In genomic region chrII:8131413-8131966, ce11 we compare ENCODE assay signal across 6 worm cellular contexts.
TF ChIP-seq lines count a peak whose summit lies in the region.

No protein-coding gene starts in this region.

TF ChIP-seq in whole organism, L1 larva, 84 proteins besides CTCF, POLR2A, EP300 and RAD21 (continued from another document and continues in another):
- TF ChIP-seq Y116A8C.19 (tag; optimal IDR thresholded peaks at IDR 0.05; lab: Kevin White, UChicago; ENCODE audit: borderline replicate concordance) (no peak), swsn-7 (tag; optimal IDR thresholded peaks at IDR 0.05; lab: Kevin White, UChicago) (peak; percentile 42), ztf-4 (tag; optimal IDR thresholded peaks at IDR 0.05; lab: Kevin White, UChicago) (peak; percentile 48), mep-1 (tag; optimal IDR thresholded peaks at IDR 0.05; lab: Kevin White, UChicago) (peak; percentile 32), nhr-77 (tag; optimal IDR thresholded peaks at IDR 0.05; lab: Kevin White, UChicago) (peak; percentile 68), fkh-8 (tag; optimal IDR thresholded peaks at IDR 0.05; lab: Kevin White, UChicago) (peak; percentile 79), mab-9 (GFP tag; IDR thresholded peaks at IDR 0.05; lab: Robert Waterston, UW) (no peak), dpl-1 (GFP tag; optimal IDR thresholded peaks at IDR 0.05; lab: Kevin White, UChicago) (peak; percentile 44 to 61 (median 51)), fkh-4 (tag; optimal IDR thresholded peaks at IDR 0.05; lab: Kevin White, UChicago; ENCODE audit: borderline replicate concordance) (no peak), lin-13 (GFP tag; optimal IDR thresholded peaks at IDR 0.05; lab: Kevin White, UChicago) (peak; percentile 63), lir-3 (tag; optimal IDR thresholded peaks at IDR 0.05; lab: Kevin White, UChicago; ENCODE audit: poor library complexity) (no peak), ceh-90 (tag; optimal IDR thresholded peaks at IDR 0.05; lab: Kevin White, UChicago) (no peak), tbx-2 (tag; optimal IDR thresholded peaks at IDR 0.05; lab: Kevin White, UChicago) (peak; percentile 26), ceh-88 (GFP tag; IDR thresholded peaks at IDR 0.05; lab: Robert Waterston, UW) (no peak), snu-23 (GFP tag; optimal IDR thresholded peaks at IDR 0.05; lab: Kevin White, UChicago) (peak; percentile 73), sptf-1 (tag; optimal IDR thresholded peaks at IDR 0.05; lab: Kevin White, UChicago) (no peak), grh-1 (GFP tag; IDR thresholded peaks at IDR 0.05; lab: Robert Waterston, UW) (peak; percentile 96), C16A3.4 (tag; optimal IDR thresholded peaks at IDR 0.05; lab: Kevin White, UChicago) (no peak), nhr-90 (tag; optimal IDR thresholded peaks at IDR 0.05; lab: Kevin White, UChicago; ENCODE audit: poor library complexity) (peak; percentile 41), blmp-1 (tag; optimal IDR thresholded peaks at IDR 0.05; lab: Kevin White, UChicago) (peak; percentile 82), snpc-4 (tag; optimal IDR thresholded peaks at IDR 0.05; lab: Kevin White, UChicago) (no peak)

TF ChIP-seq in whole organism, L2 larva, 48 proteins besides CTCF, POLR2A, EP300 and RAD21 (continued from another document):
- TF ChIP-seq zag-1 (tag; optimal IDR thresholded peaks at IDR 0.05; lab: Kevin White, UChicago) (peak; percentile 90), nhr-21 (tag; optimal IDR thresholded peaks at IDR 0.05; lab: Kevin White, UChicago) (no peak), sma-3 (GFP tag; optimal IDR thresholded peaks at IDR 0.05; lab: Kevin White, UChicago) (peak; percentile 60), egl-27 (tag; optimal IDR thresholded peaks at IDR 0.05; lab: Kevin White, UChicago) (peak; percentile 49), blmp-1 (tag; optimal IDR thresholded peaks at IDR 0.05; lab: Kevin White, UChicago; ENCODE audit: insufficient read depth) (peak; percentile 27), Y55F3AM.14 (GFP tag; optimal IDR thresholded peaks at IDR 0.05; lab: Kevin White, UChicago) (peak; percentile 57), ama-1 (optimal IDR thresholded peaks at IDR 0.05; lab: Kevin White, UChicago) (peak; percentile 10), crh-2 (tag; optimal IDR thresholded peaks at IDR 0.05; lab: Kevin White, UChicago) (peak; percentile 44), unc-55 (GFP tag; optimal IDR thresholded peaks at IDR 0.05; lab: Kevin White, UChicago) (peak; percentile 76), lsy-2 (tag; optimal IDR thresholded peaks at IDR 0.05; lab: Kevin White, UChicago) (peak; percentile 44 to 78), C34F6.9 (tag; optimal IDR thresholded peaks at IDR 0.05; lab: Kevin White, UChicago) (peak; percentile 52), nhr-129 (tag; optimal IDR thresholded peaks at IDR 0.05; lab: Kevin White, UChicago) (peak; percentile 39)

TF ChIP-seq in whole organism, L3 larva, 47 proteins besides CTCF, POLR2A, EP300 and RAD21 (continued from another document and continues in another):
- TF ChIP-seq skn-1 (tag; optimal IDR thresholded peaks at IDR 0.05; lab: Kevin White, UChicago) (no peak), egl-27 (tag; optimal IDR thresholded peaks at IDR 0.05; lab: Kevin White, UChicago) (no peak), nhr-76 (tag; optimal IDR thresholded peaks at IDR 0.05; lab: Kevin White, UChicago) (no peak), daf-12 (tag; optimal IDR thresholded peaks at IDR 0.05; lab: Kevin White, UChicago) (no peak), ama-1 (optimal IDR thresholded peaks at IDR 0.05; lab: Kevin White, UChicago) (peak; percentile 23), ztf-11 (tag; optimal IDR thresholded peaks at IDR 0.05; lab: Kevin White, UChicago) (no peak), snpc-4 (tag; optimal IDR thresholded peaks at IDR 0.05; lab: Kevin White, UChicago) (peak; percentile 21), sea-2 (GFP tag; optimal IDR thresholded peaks at IDR 0.05; lab: Kevin White, UChicago) (no peak), elt-3 (tag; optimal IDR thresholded peaks at IDR 0.05; lab: Kevin White, UChicago) (peak in 1 of 3 experiments; percentile 23), pqm-1 (tag; optimal IDR thresholded peaks at IDR 0.05; lab: Kevin White, UChicago) (no peak), fos-1 (tag; optimal IDR thresholded peaks at IDR 0.05; lab: Kevin White, UChicago) (no peak), zag-1 (tag; optimal IDR thresholded peaks at IDR 0.05; lab: Kevin White, UChicago) (no peak), elt-1 (tag; optimal IDR thresholded peaks at IDR 0.05; lab: Kevin White, UChicago) (no peak), ztf-4 (tag; optimal IDR thresholded peaks at IDR 0.05; lab: Kevin White, UChicago) (no peak), tbx-2 (tag; optimal IDR thresholded peaks at IDR 0.05; lab: Kevin White, UChicago) (peak; percentile 53), nfya-1 (tag; optimal IDR thresholded peaks at IDR 0.05; lab: Kevin White, UChicago; ENCODE audit: insufficient read depth) (peak; percentile 88), nhr-23 (tag; optimal IDR thresholded peaks at IDR 0.05; lab: Kevin White, UChicago) (peak; percentile 45), mml-1 (tag; optimal IDR thresholded peaks at IDR 0.05; lab: Kevin White, UChicago) (no peak), nhr-25 (tag; optimal IDR thresholded peaks at IDR 0.05; lab: Kevin White, UChicago) (peak; percentile 93), aly-2 (tag; optimal IDR thresholded peaks at IDR 0.05; lab: Kevin White, UChicago) (no peak), hmg-11 (tag; optimal IDR thresholded peaks at IDR 0.05; lab: Kevin White, UChicago) (peak; percentile 79), jun-1 (tag; optimal IDR thresholded peaks at IDR 0.05; lab: Kevin White, UChicago) (peak; percentile 5), lin-15B (tag; optimal IDR thresholded peaks at IDR 0.05; lab: Kevin White, UChicago) (peak; percentile 8), ceh-28 (tag; optimal IDR thresholded peaks at IDR 0.05; lab: Kevin White, UChicago) (peak; percentile 55), nhr-43 (tag; optimal IDR thresholded peaks at IDR 0.05; lab: Kevin White, UChicago; ENCODE audit: poor library complexity, severe bottlenecking) (peak; percentile 24), egl-5 (tag; optimal IDR thresholded peaks at IDR 0.05; lab: Kevin White, UChicago) (peak; percentile 60)

TF ChIP-seq in whole organism, L4 larva, 104 proteins besides CTCF, POLR2A, EP300 and RAD21 (continued from another document and continues in another):
- no peak for TF ChIP-seq daf-8 (GFP tag; IDR thresholded peaks at IDR 0.05; lab: Robert Waterston, UW)
- no peak; the same call in 1 of the 2 replicates for TF ChIP-seq T26A8.4 (GFP tag; IDR thresholded peaks at IDR 0.05; lab: Robert Waterston, UW)
- no peak for TF ChIP-seq Y48G9A.11 (GFP tag; IDR thresholded peaks at IDR 0.05; lab: Robert Waterston, UW)
- peak; percentile 16 for TF ChIP-seq nhr-77 (tag; optimal IDR thresholded peaks at IDR 0.05; lab: Kevin White, UChicago)
- TF ChIP-seq unc-39 (tag; optimal IDR thresholded peaks at IDR 0.05; lab: Kevin White, UChicago): no peak
- peak; percentile 25 for TF ChIP-seq mep-1 (tag; optimal IDR thresholded peaks at IDR 0.05; lab: Kevin White, UChicago)
- TF ChIP-seq vab-7 (GFP tag; IDR thresholded peaks at IDR 0.05; lab: Robert Waterston, UW): no peak
- TF ChIP-seq Y5F2A.4 (GFP tag; optimal IDR thresholded peaks at IDR 0.05; lab: Kevin White, UChicago): no peak
- no peak for TF ChIP-seq lin-15B (tag; optimal IDR thresholded peaks at IDR 0.05; lab: Kevin White, UChicago)
- TF ChIP-seq unc-62 (GFP tag; optimal IDR thresholded peaks at IDR 0.05 in 1 of 2; lab: Kevin White, UChicago): peak in 1 of 2 experiments; percentile 51
- no peak for TF ChIP-seq unc-62 (tag; optimal IDR thresholded peaks at IDR 0.05; lab: Kevin White, UChicago)
- no peak for TF ChIP-seq lin-39 (tag; optimal IDR thresholded peaks at IDR 0.05; lab: Kevin White, UChicago)
- TF ChIP-seq nhr-48 (tag; optimal IDR thresholded peaks at IDR 0.05; lab: Kevin White, UChicago): no peak
- peak; percentile 67 for TF ChIP-seq fkh-10 (GFP tag; optimal IDR thresholded peaks at IDR 0.05; lab: Kevin White, UChicago)
- no peak for TF ChIP-seq arid-1 (GFP tag; conservative IDR thresholded peaks at IDR 0.05; lab: Robert Waterston, UW)
- TF ChIP-seq set-16 (GFP tag; IDR thresholded peaks at IDR 0.05; lab: Robert Waterston, UW): peak; percentile 69
- TF ChIP-seq hlh-30 (tag; optimal IDR thresholded peaks at IDR 0.05; lab: Kevin White, UChicago; ENCODE audit: insufficient read depth): peak; percentile 54
- TF ChIP-seq rbr-2 (tag; optimal IDR thresholded peaks at IDR 0.05; lab: Kevin White, UChicago): peak; percentile 81
- peak; percentile 24 for TF ChIP-seq dve-1 (tag; optimal IDR thresholded peaks at IDR 0.05; lab: Kevin White, UChicago; ENCODE audit: insufficient read depth)
- TF ChIP-seq egl-43 (GFP tag; IDR thresholded peaks at IDR 0.05; lab: Robert Waterston, UW): peak; percentile 80
- no peak for TF ChIP-seq ceh-44 (GFP tag; IDR thresholded peaks at IDR 0.05; lab: Robert Waterston, UW)
- TF ChIP-seq nhr-28 (tag; optimal IDR thresholded peaks at IDR 0.05; lab: Kevin White, UChicago): no peak
- TF ChIP-seq mdt-29 (GFP tag; IDR thresholded peaks at IDR 0.05; lab: Robert Waterston, UW): no peak
- TF ChIP-seq pha-4 (GFP tag; IDR thresholded peaks at IDR 0.05; lab: Robert Waterston, UW): no peak
- TF ChIP-seq pha-4 (tag; optimal IDR thresholded peaks at IDR 0.05; lab: Kevin White, UChicago): no peak
- peak; percentile 57 for TF ChIP-seq nhr-42 (GFP tag; IDR thresholded peaks at IDR 0.05; lab: Robert Waterston, UW)
- no peak for TF ChIP-seq F10B5.3 (tag; optimal IDR thresholded peaks at IDR 0.05; lab: Kevin White, UChicago)

TF ChIP-seq in whole organism, late embryonic, 69 proteins besides CTCF, POLR2A, EP300 and RAD21 (continued from another document and continues in another):
- TF ChIP-seq pax-1 (tag; optimal IDR thresholded peaks at IDR 0.05; lab: Kevin White, UChicago) (no peak), ceh-24 (tag; optimal IDR thresholded peaks at IDR 0.05; lab: Kevin White, UChicago) (no peak), ceh-6 (GFP tag; optimal IDR thresholded peaks at IDR 0.05; lab: Kevin White, UChicago) (peak; percentile 35), ceh-19 (GFP tag; optimal IDR thresholded peaks at IDR 0.05; lab: Kevin White, UChicago) (no peak), ceh-9 (tag; optimal IDR thresholded peaks at IDR 0.05; lab: Kevin White, UChicago) (no peak), zip-5 (tag; optimal IDR thresholded peaks at IDR 0.05; lab: Kevin White, UChicago) (no peak), nhr-11 (tag; optimal IDR thresholded peaks at IDR 0.05; lab: Kevin White, UChicago) (no peak), nhr-232 (tag; optimal IDR thresholded peaks at IDR 0.05; lab: Kevin White, UChicago) (no peak), mec-3 (tag; optimal IDR thresholded peaks at IDR 0.05; lab: Kevin White, UChicago; ENCODE audit: borderline replicate concordance) (no peak), ceh-18 (tag; optimal IDR thresholded peaks at IDR 0.05; lab: Kevin White, UChicago) (peak; percentile 5), lim-6 (tag; optimal IDR thresholded peaks at IDR 0.05; lab: Kevin White, UChicago) (no peak), ztf-16 (tag; optimal IDR thresholded peaks at IDR 0.05; lab: Kevin White, UChicago) (no peak), unc-3 (GFP tag; conservative IDR thresholded peaks at IDR 0.05; lab: Robert Waterston, UW) (no peak), unc-3 (tag; optimal IDR thresholded peaks at IDR 0.05; lab: Kevin White, UChicago) (no peak), elt-2 (tag; optimal IDR thresholded peaks at IDR 0.05; lab: Kevin White, UChicago) (no peak), fax-1 (tag; optimal IDR thresholded peaks at IDR 0.05; lab: Kevin White, UChicago) (no peak), C08G9.2 (tag; optimal IDR thresholded peaks at IDR 0.05; lab: Kevin White, UChicago) (no peak), T23F11.4 (GFP tag; optimal IDR thresholded peaks at IDR 0.05; lab: Kevin White, UChicago) (no peak), hlh-8 (tag; optimal IDR thresholded peaks at IDR 0.05; lab: Kevin White, UChicago) (no peak), K02D7.2 (tag; optimal IDR thresholded peaks at IDR 0.05; lab: Kevin White, UChicago) (no peak), elt-4 (tag; optimal IDR thresholded peaks at IDR 0.05; lab: Kevin White, UChicago) (peak; percentile 43), nfya-1 (tag; optimal IDR thresholded peaks at IDR 0.05; lab: Kevin White, UChicago) (peak; percentile 16), unc-42 (tag; optimal IDR thresholded peaks at IDR 0.05; lab: Kevin White, UChicago) (peak; percentile 8), ref-2 (tag; optimal IDR thresholded peaks at IDR 0.05; lab: Kevin White, UChicago) (no peak), ceh-2 (tag; optimal IDR thresholded peaks at IDR 0.05; lab: Kevin White, UChicago) (no peak), ceh-31 (tag; optimal IDR thresholded peaks at IDR 0.05; lab: Kevin White, UChicago) (no peak), sox-4 (tag; optimal IDR thresholded peaks at IDR 0.05; lab: Kevin White, UChicago) (no peak), pros-1 (tag; optimal IDR thresholded peaks at IDR 0.05; lab: Kevin White, UChicago) (no peak), unc-86 (tag; optimal IDR thresholded peaks at IDR 0.05; lab: Kevin White, UChicago) (no peak), sdc-2 (tag; optimal IDR thresholded peaks at IDR 0.05; lab: Kevin White, UChicago) (no peak)

TF ChIP-seq in whole organism, young adult, 124 proteins besides CTCF, POLR2A, EP300 and RAD21 (continued from another document):
- TF ChIP-seq athp-1 (tag; optimal IDR thresholded peaks at IDR 0.05; lab: Kevin White, UChicago): no peak
- no peak for TF ChIP-seq ztf-28 (GFP tag; IDR thresholded peaks at IDR 0.05; lab: Robert Waterston, UW)
- no peak for TF ChIP-seq C06A6.2 (GFP tag; conservative IDR thresholded peaks at IDR 0.05; lab: Robert Waterston, UW)
- TF ChIP-seq let-526 (GFP tag; IDR thresholded peaks at IDR 0.05; lab: Robert Waterston, UW): no peak
- TF ChIP-seq nhr-27 (tag; optimal IDR thresholded peaks at IDR 0.05; lab: Kevin White, UChicago): peak; percentile 20
- peak; percentile 80 for TF ChIP-seq zfh-2 (GFP tag; conservative IDR thresholded peaks at IDR 0.05; lab: Robert Waterston, UW)
- TF ChIP-seq somi-1 (GFP tag; optimal IDR thresholded peaks at IDR 0.05; lab: Kevin White, UChicago): no peak
- TF ChIP-seq egl-44 (GFP tag; IDR thresholded peaks at IDR 0.05; lab: Robert Waterston, UW): 0 out of 2 replicates have a peak, but pooled peaks have one; percentile 20
- TF ChIP-seq dpff-1 (tag; optimal IDR thresholded peaks at IDR 0.05; lab: Kevin White, UChicago): no peak
- no peak for TF ChIP-seq rec-8 (tag; optimal IDR thresholded peaks at IDR 0.05; lab: Kevin White, UChicago)
- TF ChIP-seq attf-3 (GFP tag; conservative IDR thresholded peaks at IDR 0.05; lab: Robert Waterston, UW): peak; percentile 54; the same call in 1 of the 2 replicates
- no peak for TF ChIP-seq nfya-2 (GFP tag; IDR thresholded peaks at IDR 0.05; lab: Robert Waterston, UW)
- TF ChIP-seq fkh-3 (tag; optimal IDR thresholded peaks at IDR 0.05; lab: Kevin White, UChicago): no peak
- TF ChIP-seq lin-35 (GFP tag; optimal IDR thresholded peaks at IDR 0.05; lab: Kevin White, UChicago): peak in 1 of 3 experiments; percentile 29
- no peak for TF ChIP-seq mcd-1 (GFP tag; IDR thresholded peaks at IDR 0.05; lab: Robert Waterston, UW)
- TF ChIP-seq unc-130 (GFP tag; optimal IDR thresholded peaks at IDR 0.05; lab: Kevin White, UChicago): no peak
- no peak for TF ChIP-seq cebp-1 (GFP tag; IDR thresholded peaks at IDR 0.05; lab: Robert Waterston, UW)
- TF ChIP-seq cebp-1 (tag; optimal IDR thresholded peaks at IDR 0.05; lab: Kevin White, UChicago): peak; percentile 51
- no peak for TF ChIP-seq sdz-38 (tag; optimal IDR thresholded peaks at IDR 0.05; lab: Kevin White, UChicago)
